Fruit fly (Drosophila melanogaster) whole organism, prepupa: Measurements from ENCODE around the gene CG31807.

Experiments
- Blimp-1 ChIP-seq: fragments of 200-800 bp; sonication (Bioruptor generic); optimal IDR thresholded peaks from 3 replicates; lab custom pipeline; 2017; ENCODE audit warnings: missing biosample characterization, missing genetic modification characterization, mild to moderate bottlenecking, moderate library complexity, missing genetic modification reagents
- CG10631 ChIP-seq: fragments of 200-800 bp; sonication (Bioruptor generic); optimal IDR thresholded peaks from 2 replicates; lab custom pipeline; 2016; ENCODE audit warnings: missing biosample characterization, missing genetic modification characterization
- CG10669 ChIP-seq: fragments of 200-800 bp; sonication (Bioruptor generic); optimal IDR thresholded peaks from 3 replicates; lab custom pipeline; 2018; ENCODE audit warnings: missing biosample characterization, mild to moderate bottlenecking, missing genetic modification characterization, moderate library complexity
- CG11294 ChIP-seq: fragments of 200-800 bp; sonication (Bioruptor generic); IDR thresholded peaks from 2 replicates; pipeline ENCODE4 v1.3.6; 2022; ENCODE audit warnings: missing biosample characterization, missing genetic modification characterization
- CG15336 ChIP-seq: fragments of 200-800 bp; sonication (Bioruptor generic); IDR thresholded peaks from 2 replicates; pipeline ENCODE4 v1.3.6; 2022; ENCODE audit warnings: missing biosample characterization, missing genetic modification characterization
- CG1621 ChIP-seq: fragments of 200-800 bp; sonication (Bioruptor generic); optimal IDR thresholded peaks from 3 replicates; lab custom pipeline; 2018; ENCODE audit warnings: missing biosample characterization, mild to moderate bottlenecking, missing genetic modification characterization
- CG3032 ChIP-seq: fragments of 200-800 bp; optimal IDR thresholded peaks from 2 replicates; lab custom pipeline; 2019; ENCODE audit warnings: missing biosample characterization, mild to moderate bottlenecking, missing genetic modification characterization, moderate library complexity
- CG31627 ChIP-seq: fragments of 200-800 bp; sonication (Bioruptor generic); optimal IDR thresholded peaks from 3 replicates; lab custom pipeline; 2016; ENCODE audit warnings: missing biosample characterization, missing genetic modification characterization
- CG32006 ChIP-seq: fragments of 200-800 bp; sonication (Bioruptor generic); optimal IDR thresholded peaks from 3 replicates; lab custom pipeline; 2017; ENCODE audit warnings: missing biosample characterization, mild to moderate bottlenecking, missing genetic modification characterization
- CG3919 ChIP-seq: fragments of 200-800 bp; sonication (Bioruptor generic); optimal IDR thresholded peaks from 3 replicates; lab custom pipeline; 2016; ENCODE audit warnings: missing biosample characterization, missing genetic modification characterization
- CG4318 ChIP-seq: fragments of 200-800 bp; sonication (Bioruptor generic); optimal IDR thresholded peaks from 3 replicates; lab custom pipeline; 2017; ENCODE audit warnings: missing biosample characterization, mild to moderate bottlenecking, missing genetic modification characterization
- CG6163 ChIP-seq: fragments of 200-800 bp; sonication (Bioruptor generic); IDR thresholded peaks from 3 replicates; pipeline ENCODE4 v1.3.6; 2022; ENCODE audit warnings: missing biosample characterization, missing genetic modification characterization
- CG6276 ChIP-seq: fragments of 200-800 bp; sonication (Bioruptor generic); optimal IDR thresholded peaks from 2 replicates; lab custom pipeline; 2017; ENCODE audit warnings: missing biosample characterization, mild to moderate bottlenecking, missing genetic modification characterization
- CG6808 ChIP-seq: fragments of 200-800 bp; sonication (Bioruptor generic); optimal IDR thresholded peaks from 3 replicates; lab custom pipeline; 2017; ENCODE audit warnings: missing biosample characterization, missing genetic modification characterization, mild to moderate bottlenecking, moderate library complexity, missing genetic modification reagents
- CG6854 ChIP-seq: fragments of 200-800 bp; sonication (Bioruptor generic); optimal IDR thresholded peaks from 2 replicates; lab custom pipeline; 2017; ENCODE audit warnings: missing biosample characterization, mild to moderate bottlenecking, missing genetic modification characterization
- CG7368 ChIP-seq: fragments of 200-800 bp; sonication (Bioruptor generic); optimal IDR thresholded peaks from 3 replicates; lab custom pipeline; 2016; ENCODE audit warnings: missing biosample characterization, missing genetic modification characterization
- CG8319 ChIP-seq: fragments of 200-800 bp; sonication (Bioruptor generic); optimal IDR thresholded peaks from 3 replicates; lab custom pipeline; 2016; ENCODE audit warnings: missing biosample characterization, missing genetic modification characterization
- CG8632 ChIP-seq: fragments of 200-800 bp; sonication (Bioruptor generic); optimal IDR thresholded peaks from 3 replicates; lab custom pipeline; 2016; ENCODE audit warnings: missing biosample characterization, missing genetic modification characterization
- CG9139 ChIP-seq: fragments of 200-800 bp; sonication (Bioruptor generic); optimal IDR thresholded peaks from 3 replicates; lab custom pipeline; 2017; ENCODE audit warnings: missing biosample characterization, mild to moderate bottlenecking, missing genetic modification characterization
- Eip93F ChIP-seq: fragments of 200-800 bp; sonication (Bioruptor generic); optimal IDR thresholded peaks from 2 replicates; lab custom pipeline; 2016; ENCODE audit warnings: missing biosample characterization, mild to moderate bottlenecking, missing genetic modification characterization
- Hr39 ChIP-seq: fragments of 200-800 bp; sonication (Bioruptor generic); optimal IDR thresholded peaks from 2 replicates; lab custom pipeline; 2016; ENCODE audit warnings: missing biosample characterization, missing genetic modification characterization
- Hr4 ChIP-seq: fragments of 200-800 bp; sonication (Bioruptor generic); optimal IDR thresholded peaks from 3 replicates; lab custom pipeline; 2016; ENCODE audit warnings: missing biosample characterization, missing genetic modification characterization
- Lpt ChIP-seq: fragments of 200-800 bp; sonication (Bioruptor generic); optimal IDR thresholded peaks from 3 replicates; lab custom pipeline; 2016; ENCODE audit warnings: missing biosample characterization, missing genetic modification characterization
- Met ChIP-seq: fragments of 200-800 bp; sonication (Bioruptor generic); optimal IDR thresholded peaks from 3 replicates; lab custom pipeline; 2016; ENCODE audit warnings: missing biosample characterization, missing genetic modification characterization
- OdsH ChIP-seq: fragments of 200-800 bp; sonication (Bioruptor generic); optimal IDR thresholded peaks from 3 replicates; lab custom pipeline; 2016; ENCODE audit warnings: missing biosample characterization, missing genetic modification characterization
- Smox ChIP-seq: fragments of 200-800 bp; sonication (Bioruptor generic); optimal IDR thresholded peaks from 3 replicates; lab custom pipeline; 2016; ENCODE audit warnings: missing biosample characterization, missing genetic modification characterization
- Sox102F ChIP-seq: fragments of 200-800 bp; sonication (Bioruptor generic); optimal IDR thresholded peaks from 2 replicates; lab custom pipeline; 2016; ENCODE audit warnings: missing biosample characterization, mild to moderate bottlenecking, missing genetic modification characterization
- Sox14 ChIP-seq: fragments of 200-800 bp; sonication (Bioruptor generic); optimal IDR thresholded peaks from 3 replicates; lab custom pipeline; 2016; ENCODE audit warnings: missing biosample characterization, missing genetic modification characterization
- achi ChIP-seq: fragments of 200-800 bp; sonication (Bioruptor generic); optimal IDR thresholded peaks from 3 replicates; lab custom pipeline; 2016; ENCODE audit warnings: missing biosample characterization, missing genetic modification characterization
- acj6 ChIP-seq: fragments of 200-800 bp; sonication (Bioruptor generic); optimal IDR thresholded peaks from 3 replicates; lab custom pipeline; 2016; ENCODE audit warnings: missing biosample characterization, missing genetic modification characterization
- cyc ChIP-seq: fragments of 200-800 bp; sonication (Bioruptor generic); optimal IDR thresholded peaks from 3 replicates; lab custom pipeline; 2016; ENCODE audit warnings: missing biosample characterization, missing genetic modification characterization
- esn ChIP-seq: fragments of 200-800 bp; sonication (Bioruptor generic); optimal IDR thresholded peaks from 2 replicates; lab custom pipeline; 2016; ENCODE audit warnings: missing biosample characterization, mild to moderate bottlenecking, missing genetic modification characterization, moderate library complexity
- fd59A ChIP-seq: fragments of 200-800 bp; sonication (Bioruptor generic); optimal IDR thresholded peaks from 2 replicates; lab custom pipeline; 2017; ENCODE audit warnings: missing biosample characterization, mild to moderate bottlenecking, missing genetic modification characterization, missing genetic modification reagents
- fd85E ChIP-seq: fragments of 200-800 bp; sonication (Bioruptor generic); optimal IDR thresholded peaks from 3 replicates; lab custom pipeline; 2016; ENCODE audit warnings: missing biosample characterization, missing genetic modification characterization
- lz ChIP-seq: fragments of 200-800 bp; sonication (Bioruptor generic); optimal IDR thresholded peaks from 3 replicates; lab custom pipeline; 2016; ENCODE audit warnings: missing biosample characterization, missing genetic modification characterization
- net ChIP-seq: fragments of 200-800 bp; sonication (Bioruptor generic); optimal IDR thresholded peaks from 3 replicates; lab custom pipeline; 2016; ENCODE audit warnings: missing biosample characterization, missing genetic modification characterization
- pdm3 ChIP-seq: fragments of 200-800 bp; sonication (Bioruptor generic); optimal IDR thresholded peaks from 3 replicates; lab custom pipeline; 2016; ENCODE audit warnings: missing biosample characterization, missing genetic modification characterization
- spab ChIP-seq: fragments of 200-800 bp; sonication (Bioruptor generic); optimal IDR thresholded peaks from 2 replicates; lab custom pipeline; 2017; ENCODE audit warnings: missing biosample characterization, mild to moderate bottlenecking, missing genetic modification characterization, missing genetic modification reagents
- svp ChIP-seq: fragments of 200-800 bp; sonication (Bioruptor generic); peaks from one replicate; lab custom pipeline; 2016; ENCODE audit warnings: missing biosample characterization, missing genetic modification characterization
- topi ChIP-seq: fragments of 200-800 bp; sonication (Bioruptor generic); optimal IDR thresholded peaks from 3 replicates; lab custom pipeline; 2016; ENCODE audit warnings: missing biosample characterization, missing genetic modification characterization
- vri ChIP-seq: fragments of 200-800 bp; sonication (Bioruptor generic); optimal IDR thresholded peaks from 3 replicates; lab custom pipeline; 2016; ENCODE audit warnings: missing biosample characterization, mild to moderate bottlenecking, missing genetic modification characterization

CG31807 gene

dm6 chr2L:16729556-16729955 lies 45.7 kb upstream of the CG31807 start, which contains the start of gene Tsen2:
TSS of gene Tsen2 (plus strand) at chr2L:16729777.
- TF ChIP-seq CG6163 (GFP tag; lab: Robert Waterston, UW) (no peak), esn (peak; percentile 47)

- TF ChIP-seq achi (GFP tag; lab: Kevin White, UChicago) (peak; percentile 33), Eip93F (GFP tag; lab: Kevin White, UChicago) (peak; percentile 55), Smox (no peak), OdsH (GFP tag; lab: Kevin White, UChicago) (no peak), CG3032 (tag; lab: Kevin White, UChicago) (peak; percentile 38), CG6808 (no peak), fd85E (GFP tag; lab: Kevin White, UChicago) (no peak), esn (peak; percentile 32), CG15336 (GFP tag; lab: Robert Waterston, UW) (peak; percentile 36; the same call in 1 of the 2 replicates), lz (GFP tag; lab: Kevin White, UChicago) (no peak), fd59A (GFP tag; lab: Kevin White, UChicago) (no peak), CG3919 (no peak), net (GFP tag; lab: Kevin White, UChicago) (no peak), CG6854 (GFP tag; lab: Kevin White, UChicago) (peak; percentile 37), Hr4 (GFP tag; lab: Kevin White, UChicago) (no peak), topi (GFP tag; lab: Kevin White, UChicago) (no peak), Sox14 (no peak), vri (GFP tag; lab: Kevin White, UChicago) (no peak), CG4318 (GFP tag; lab: Kevin White, UChicago) (no peak), Hr39 (GFP tag; lab: Kevin White, UChicago) (no peak)
Observed at dm6 chr2L:16727578-16728023, 43.8 kb upstream of the CG31807 start, which contains the start of gene VhaSFD. TSS of gene VhaSFD (minus strand) at chr2L:16727826.

- TF ChIP-seq CG6163 (GFP tag; lab: Robert Waterston, UW) (no peak), CG31627 (GFP tag; lab: Kevin White, UChicago) (no peak)
- TF ChIP-seq, all 60 proteins: peak for 0
Observed at dm6 chr2L:16722596-16722995, 38.8 kb upstream of the CG31807 start.

- TF ChIP-seq CG10669 (GFP tag; lab: Kevin White, UChicago) (peak; percentile 95), CG10631 (GFP tag; lab: Kevin White, UChicago) (peak; percentile 97), CG9139 (peak; percentile 91), CG3032 (tag; lab: Kevin White, UChicago) (peak; percentile 94), cyc (GFP tag; lab: Kevin White, UChicago) (peak; percentile 96), svp (GFP tag; lab: Kevin White, UChicago) (peak; percentile 99), acj6 (GFP tag; lab: Kevin White, UChicago) (peak; percentile 96), Sox102F (GFP tag; lab: Kevin White, UChicago) (peak; percentile 96), CG6808 (peak; percentile 91), Met (GFP tag; lab: Kevin White, UChicago) (peak; percentile 98), fd59A (GFP tag; lab: Kevin White, UChicago) (peak; percentile 89), CG6854 (GFP tag; lab: Kevin White, UChicago) (peak; percentile 85), Blimp-1 (GFP tag; lab: Kevin White, UChicago) (peak; percentile 90), pdm3 (GFP tag; lab: Kevin White, UChicago) (peak; percentile 96), Sox14 (peak; percentile 93), CG8632 (peak; percentile 95), CG8319 (peak; percentile 96), lz (GFP tag; lab: Kevin White, UChicago) (peak; percentile 95), CG15336 (GFP tag; lab: Robert Waterston, UW) (peak; percentile 97), CG1621 (tag; lab: Kevin White, UChicago) (peak; percentile 87), CG6276 (GFP tag; lab: Kevin White, UChicago) (peak; percentile 86), CG32006 (GFP tag; lab: Kevin White, UChicago) (peak; percentile 95), achi (GFP tag; lab: Kevin White, UChicago) (peak; percentile 97), esn (peak; percentile 98), CG4318 (GFP tag; lab: Kevin White, UChicago) (no peak), spab (GFP tag; lab: Kevin White, UChicago) (peak; percentile 92), Lpt (peak; percentile 94), topi (GFP tag; lab: Kevin White, UChicago) (peak; percentile 98), CG7368 (GFP tag; lab: Kevin White, UChicago) (peak; percentile 96), CG11294 (GFP tag; lab: Robert Waterston, UW) (peak; percentile 94)
Observed at dm6 chr2L:16720707-16721700, 37.2 kb upstream of the CG31807 start.
